Fruit fly (Drosophila melanogaster) whole organism: Measurements from ENCODE around the gene aly.

Source experiments
- pan ChIP-seq: fragments of >200 bp; optimal IDR thresholded peaks from 2 replicates; lab custom pipeline; 2017
- psq ChIP-seq: fragments of >200 bp; optimal IDR thresholded peaks from 2 replicates; lab custom pipeline; 2017

- TF ChIP-seq psq (lab: Kevin White, UChicago) (no peak), pan (lab: Kevin White, UChicago) (no peak)
Measured at dm6 chr3L:3071675-3072583, 45.6 kb upstream of the aly start.
